Worm (Caenorhabditis elegans): ENCODE results near the gene rdy-2.

rdy-2 gene

DNA sequence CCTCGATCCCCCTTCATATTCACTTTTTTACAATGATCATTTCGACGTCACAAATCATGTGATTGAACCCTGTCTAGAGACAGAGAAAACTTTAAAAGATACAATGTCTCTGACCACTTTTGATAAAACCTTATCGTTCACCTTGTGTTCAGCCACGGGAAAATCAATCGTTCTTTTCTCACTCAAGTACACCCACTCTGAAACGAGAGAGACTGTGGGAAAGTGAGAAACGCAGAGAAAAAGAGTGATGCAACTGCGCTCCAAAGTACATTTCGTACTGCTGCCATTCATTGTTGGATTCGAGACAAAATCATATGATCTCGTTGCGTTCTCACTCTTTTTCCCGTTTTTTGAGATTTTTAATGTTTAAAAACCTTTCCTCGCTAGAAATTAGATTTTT is 35.6 kb downstream of the rdy-2 start (continued):
- TF ChIP-seq ctbp-1 (GFP tag; IDR thresholded peaks at IDR 0.05) = 0 out of 2 replicates have a peak, but pooled peaks have one; percentile 48
- peak; percentile 45 to 91 for TF ChIP-seq lsy-2 (tag; optimal IDR thresholded peaks at IDR 0.05)
- TF ChIP-seq ceh-32 (tag; optimal IDR thresholded peaks at IDR 0.05; ENCODE audit: poor library complexity) = no peak
- no peak for TF ChIP-seq daf-19 (GFP tag; conservative IDR thresholded peaks at IDR 0.05)
- peak; percentile 69 for TF ChIP-seq spr-1 (tag; optimal IDR thresholded peaks at IDR 0.05)
- TF ChIP-seq madf-5 (GFP tag; IDR thresholded peaks at IDR 0.05) = no peak
- TF ChIP-seq skn-1 (tag; optimal IDR thresholded peaks at IDR 0.05) = no peak
- TF ChIP-seq nhr-10 (tag; optimal IDR thresholded peaks at IDR 0.05) = peak; percentile 20
- no peak for TF ChIP-seq F26F4.8 (GFP tag; conservative IDR thresholded peaks at IDR 0.05)
- no peak for TF ChIP-seq vab-7 (GFP tag; IDR thresholded peaks at IDR 0.05)
- TF ChIP-seq gei-8 (GFP tag; optimal IDR thresholded peaks at IDR 0.05) = no peak
- TF ChIP-seq ZK337.2 (GFP tag; IDR thresholded peaks at IDR 0.05) = no peak
- no peak; the same call in 1 of the 2 replicates for TF ChIP-seq Y48G9A.11 (GFP tag; IDR thresholded peaks at IDR 0.05)

DNA sequence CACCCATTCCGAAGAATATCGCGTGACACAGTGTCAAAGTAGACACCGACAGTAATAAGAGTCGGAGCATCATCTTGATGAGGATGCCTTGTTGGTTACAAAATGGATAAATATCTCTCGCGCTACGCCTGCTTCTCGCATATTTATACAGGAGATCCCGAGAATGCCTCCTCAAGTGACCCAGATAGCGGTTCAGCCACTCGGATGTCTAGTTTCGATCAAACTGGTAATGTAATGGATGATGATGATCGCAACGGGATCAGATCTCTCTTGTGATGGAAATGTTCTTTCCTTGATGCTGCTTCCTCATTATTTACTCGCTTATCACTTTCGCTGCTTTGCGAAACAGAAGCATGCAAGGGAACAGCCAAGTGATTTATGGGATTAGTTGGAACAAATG is 36.9 kb downstream of the rdy-2 start, which contains the start of gene grl-17:
TSS of gene grl-17 (minus strand) at position 101 of the 400 bp plus-strand sequence.
- TF ChIP-seq unc-62 (GFP tag; optimal IDR thresholded peaks at IDR 0.05 in 1 of 2) = peak in 1 of 2 experiments; percentile 87
- no peak for TF ChIP-seq unc-62 (tag; optimal IDR thresholded peaks at IDR 0.05)
- TF ChIP-seq unc-130 (GFP tag; optimal IDR thresholded peaks at IDR 0.05) = no peak

DNA sequence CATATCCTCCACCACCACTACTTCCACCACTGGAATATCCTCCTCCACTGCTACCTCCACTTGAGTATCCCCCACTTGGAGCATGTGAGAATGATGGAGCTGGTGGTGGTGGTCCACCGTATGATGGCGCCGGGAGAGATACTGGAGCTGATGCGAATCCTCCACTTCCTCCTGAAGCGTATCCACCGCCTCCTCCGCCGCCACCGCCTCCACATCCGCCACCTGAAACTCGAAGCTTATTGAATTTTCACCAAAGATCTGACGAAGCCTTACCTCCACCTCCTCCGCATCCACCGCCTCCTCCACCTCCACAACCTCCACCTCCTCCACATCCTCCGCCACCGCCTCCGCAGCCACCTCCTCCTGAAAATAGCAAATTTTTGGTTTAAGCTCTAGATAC is 38.0 kb downstream of the rdy-2 start:
- TF ChIP-seq nhr-77 (tag; optimal IDR thresholded peaks at IDR 0.05) (no peak), set-16 (GFP tag; IDR thresholded peaks at IDR 0.05) (peak; percentile 90)

DNA sequence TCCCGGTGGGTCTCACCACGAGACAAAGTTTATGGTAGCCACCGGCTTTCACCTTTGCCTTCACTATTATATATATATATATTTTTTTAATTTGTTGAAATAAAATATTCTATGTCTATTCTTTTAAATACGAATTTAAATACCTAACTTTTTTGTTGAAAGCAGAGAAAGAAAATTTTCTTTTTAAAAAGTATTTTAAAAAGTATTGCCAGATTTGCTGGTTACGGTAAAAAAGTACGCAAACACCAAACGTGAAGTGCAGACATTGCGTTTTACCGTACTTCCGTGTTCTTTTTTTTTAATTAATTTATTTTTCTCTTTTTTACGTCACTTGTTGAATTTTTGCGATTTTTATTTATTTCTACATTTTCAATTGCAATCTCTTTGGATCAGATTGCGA is 40.8 kb downstream of the rdy-2 start, which contains the start of gene C56A3.8:
TSS of gene C56A3.8 (plus strand) at position 301 of the 400 bp plus-strand sequence.
- TF ChIP-seq hmg-1.1 (GFP tag; IDR thresholded peaks at IDR 0.05) (no peak), skn-1 (tag; optimal IDR thresholded peaks at IDR 0.05) (no peak), daf-8 (GFP tag; IDR thresholded peaks at IDR 0.05) (no peak), unc-130 (GFP tag; optimal IDR thresholded peaks at IDR 0.05) (peak; percentile 19)

DNA sequence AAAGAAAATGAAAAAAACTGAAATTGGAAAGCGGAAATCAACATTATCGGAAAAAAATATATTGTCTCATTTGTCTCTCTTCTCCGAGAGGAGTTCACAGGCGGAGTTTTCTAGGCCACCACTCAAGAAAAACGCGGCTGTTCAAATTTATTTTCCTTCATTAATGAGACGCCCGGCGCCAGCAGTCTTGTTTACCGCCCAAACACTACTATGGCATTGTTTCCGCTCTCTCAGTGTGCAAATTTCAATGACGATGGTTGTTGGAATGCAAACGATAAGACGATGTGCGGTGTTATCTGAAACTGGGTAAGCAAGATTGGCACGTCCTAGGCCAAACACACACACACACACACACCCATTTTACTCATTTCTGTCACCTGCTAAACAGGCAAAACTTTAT is 44.0 kb downstream of the rdy-2 start, which contains the start of gene cav-2:
TSS of gene cav-2 (plus strand) at position 359 of the 400 bp plus-strand sequence.
- no peak for TF ChIP-seq F37D6.2 (tag; optimal IDR thresholded peaks at IDR 0.05)
- peak in 1 of 2 experiments; percentile 82 for TF ChIP-seq lsy-2 (tag; optimal IDR thresholded peaks at IDR 0.05)
- TF ChIP-seq ceh-44 (GFP tag; IDR thresholded peaks at IDR 0.05) = 0 out of 2 replicates have a peak, but pooled peaks have one; percentile 46
- TF ChIP-seq F26F4.8 (GFP tag; conservative IDR thresholded peaks at IDR 0.05) = no peak
- TF ChIP-seq mes-2 (tag; optimal IDR thresholded peaks at IDR 0.05; ENCODE audit: poor library complexity, severe bottlenecking) = peak; percentile 99
- peak; percentile 69 for TF ChIP-seq hlh-30 (tag; optimal IDR thresholded peaks at IDR 0.05; ENCODE audit: insufficient read depth)
- peak; percentile 61; the same call in 1 of the 2 replicates for TF ChIP-seq zfp-3 (GFP tag; conservative IDR thresholded peaks at IDR 0.05)
- no peak for TF ChIP-seq ctbp-1 (GFP tag; IDR thresholded peaks at IDR 0.05)
- no peak for TF ChIP-seq daf-12 (tag; optimal IDR thresholded peaks at IDR 0.05)
- TF ChIP-seq tra-1 (GFP tag; IDR thresholded peaks at IDR 0.05) = peak; percentile 81
- TF ChIP-seq php-3 (GFP tag; IDR thresholded peaks at IDR 0.05) = no peak
- TF ChIP-seq dmd-9 (GFP tag; IDR thresholded peaks at IDR 0.05) = peak; percentile 86; the same call in 1 of the 2 replicates
- peak; percentile 54 for TF ChIP-seq spr-3 (GFP tag; optimal IDR thresholded peaks at IDR 0.05)
- TF ChIP-seq nhr-48 (tag; optimal IDR thresholded peaks at IDR 0.05) = peak; percentile 63
- peak; percentile 84 for TF ChIP-seq lin-38 (GFP tag; IDR thresholded peaks at IDR 0.05)
- TF ChIP-seq nhr-28 (tag; optimal IDR thresholded peaks at IDR 0.05) = peak; percentile 79
- TF ChIP-seq mep-1 (tag; optimal IDR thresholded peaks at IDR 0.05) = peak; percentile 71
- TF ChIP-seq nhr-111 (GFP tag; optimal IDR thresholded peaks at IDR 0.05) = no peak
- TF ChIP-seq Y48G9A.11 (GFP tag; IDR thresholded peaks at IDR 0.05) = peak; percentile 72
- TF ChIP-seq gei-8 (GFP tag; optimal IDR thresholded peaks at IDR 0.05) = peak; percentile 70
- 0 out of 2 replicates have a peak, but pooled peaks have one; percentile 37 for TF ChIP-seq ceh-20 (GFP tag; IDR thresholded peaks at IDR 0.05)
- TF ChIP-seq nhr-6 (tag; optimal IDR thresholded peaks at IDR 0.05) = peak; percentile 89
- no peak for TF ChIP-seq ceh-62 (tag; optimal IDR thresholded peaks at IDR 0.05)
- peak; percentile 11; the same call in 1 of the 2 replicates for TF ChIP-seq nhr-41 (GFP tag; IDR thresholded peaks at IDR 0.05)
- no peak for TF ChIP-seq fos-1 (tag; optimal IDR thresholded peaks at IDR 0.05)
- peak; percentile 70 for TF ChIP-seq pha-4 (GFP tag; IDR thresholded peaks at IDR 0.05)
- TF ChIP-seq pha-4 (tag; optimal IDR thresholded peaks at IDR 0.05) = peak; percentile 40
- TF ChIP-seq pqm-1 (tag; optimal IDR thresholded peaks at IDR 0.05) = peak; percentile 94
